Worm (Caenorhabditis elegans) whole organism, L4 larva: ENCODE measurements around the gene zipt-9.

Experiments
- F10B5.3 ChIP-seq: sonication (generic microtip); optimal IDR thresholded peaks from 2 replicates; lab custom pipeline; 2016; ENCODE audit warnings: mild to moderate bottlenecking, missing genetic modification characterization, missing compliant biosample characterization
- F37D6.2 ChIP-seq: sonication (generic microtip); optimal IDR thresholded peaks from 2 replicates; lab custom pipeline; 2016; ENCODE audit warnings: mild to moderate bottlenecking, missing genetic modification characterization, missing compliant biosample characterization
- T20F7.1 ChIP-seq: fragments of 200-800 bp; sonication (Bioruptor generic); optimal IDR thresholded peaks from 2 replicates; lab custom pipeline; 2018; ENCODE audit warnings: mild to moderate bottlenecking, missing genetic modification characterization, missing compliant biosample characterization
- Y75B8A.6 ChIP-seq: fragments of 200-800 bp; sonication (Bioruptor generic); IDR thresholded peaks from 2 replicates; pipeline ENCODE4 v1.3.6; 2022; ENCODE audit warnings: missing genetic modification reagents, missing genetic modification characterization, missing compliant biosample characterization
- ZK337.2 ChIP-seq: fragments of 200-800 bp; sonication (Bioruptor generic); IDR thresholded peaks from 2 replicates; pipeline ENCODE4 v1.3.6; 2022; ENCODE audit warnings: missing genetic modification reagents, missing genetic modification characterization, missing compliant biosample characterization
- aha-1 ChIP-seq: fragments of 150-350 bp; peaks from one replicate; lab custom pipeline; 2014; ENCODE audit warnings: missing biosample characterization, missing genetic modification characterization
- arid-1 ChIP-seq: fragments of 200-800 bp; sonication (Bioruptor generic); conservative IDR thresholded peaks from 2 replicates; pipeline ENCODE4 v1.3.6; 2022; ENCODE audit warnings: missing genetic modification reagents, missing genetic modification characterization, missing compliant biosample characterization
- ceh-20 ChIP-seq: fragments of 200-800 bp; sonication (Bioruptor generic); IDR thresholded peaks from 2 replicates; pipeline ENCODE4 v1.3.6; 2022; ENCODE audit warnings: missing genetic modification reagents, missing genetic modification characterization, missing compliant biosample characterization
- ceh-44 ChIP-seq: fragments of 200-800 bp; sonication (Bioruptor generic); IDR thresholded peaks from 2 replicates; pipeline ENCODE4 v1.3.6; 2022; ENCODE audit warnings: missing genetic modification reagents, missing genetic modification characterization, missing compliant biosample characterization
- ceh-62 ChIP-seq: sonication (generic microtip); optimal IDR thresholded peaks from 2 replicates; lab custom pipeline; 2017; ENCODE audit warnings: missing biosample characterization, missing genetic modification characterization
- ces-1 ChIP-seq: fragments of 150-350 bp; sonication (generic microtip); optimal IDR thresholded peaks from 4 replicates; lab custom pipeline; 2014; ENCODE audit warnings: missing biosample characterization, missing genetic modification reagents, missing genetic modification characterization
- daf-16 ChIP-seq, 3 experiments: sonication (generic microtip); optimal IDR thresholded peaks; 2 replicates each; lab custom pipeline; 2016 to 2017; ENCODE audit warnings: missing genetic modification characterization in 3 of 3, missing genetic modification reagents in 3 of 3, mild to moderate bottlenecking in 2 of 3, missing compliant biosample characterization in 2 of 3, missing biosample characterization in 1 of 3, moderate library complexity in 1 of 3
- dmd-6 ChIP-seq: fragments of 200-800 bp; sonication (Bioruptor generic); IDR thresholded peaks from 2 replicates; pipeline ENCODE4 v1.3.6; 2022; ENCODE audit warnings: missing genetic modification reagents, missing genetic modification characterization, missing compliant biosample characterization
- dmd-9 ChIP-seq: fragments of 200-800 bp; sonication (Bioruptor generic); IDR thresholded peaks from 2 replicates; pipeline ENCODE4 v1.3.6; 2022; ENCODE audit warnings: missing genetic modification reagents, missing genetic modification characterization, missing compliant biosample characterization
- dve-1 ChIP-seq: sonication (generic microtip); optimal IDR thresholded peaks from 2 replicates; lab custom pipeline; 2017; ENCODE audit warnings: antibody characterized with exemption, mild to moderate bottlenecking, missing genetic modification characterization, missing compliant biosample characterization; ENCODE audit not compliant: insufficient read depth
- egl-43 ChIP-seq: fragments of 200-800 bp; sonication (Bioruptor generic); IDR thresholded peaks from 2 replicates; pipeline ENCODE4 v1.3.6; 2022; ENCODE audit warnings: missing genetic modification reagents, missing genetic modification characterization, missing compliant biosample characterization
- hif-1 ChIP-seq, 2 experiments: sonication (generic microtip); optimal IDR thresholded peaks; 2 replicates each; lab custom pipeline; 2016 to 2017; ENCODE audit warnings: missing compliant biosample characterization in 2 of 2, missing genetic modification characterization in 2 of 2, missing genetic modification reagents in 2 of 2, missing genotype in 2 of 2, mild to moderate bottlenecking in 1 of 2
- hlh-11 ChIP-seq: fragments of 200-800 bp; sonication (Bioruptor generic); optimal IDR thresholded peaks from 2 replicates; lab custom pipeline; 2018; ENCODE audit warnings: mild to moderate bottlenecking, missing genetic modification characterization, missing compliant biosample characterization
- lim-7 ChIP-seq: fragments of 200-800 bp; sonication (Bioruptor generic); IDR thresholded peaks from 2 replicates; pipeline ENCODE4 v1.3.6; 2022; ENCODE audit warnings: missing genetic modification characterization, missing compliant biosample characterization
- lin-1 ChIP-seq: fragments of 200-800 bp; sonication (Bioruptor generic); IDR thresholded peaks from 2 replicates; pipeline ENCODE4 v1.3.6; 2022; ENCODE audit warnings: missing genetic modification reagents, missing genetic modification characterization, missing compliant biosample characterization
- lin-13 ChIP-seq: fragments of 150-350 bp; optimal IDR thresholded peaks from 2 replicates; lab custom pipeline; 2014; ENCODE audit warnings: missing biosample characterization, missing genetic modification reagents, missing genetic modification characterization
- lin-38 ChIP-seq: fragments of 200-800 bp; sonication (Bioruptor generic); IDR thresholded peaks from 2 replicates; pipeline ENCODE4 v1.3.6; 2022; ENCODE audit warnings: missing genetic modification reagents, missing genetic modification characterization, missing compliant biosample characterization
- madf-5 ChIP-seq, 2 experiments: fragments of 200-800 bp; sonication (Bioruptor generic); IDR thresholded peaks; 2 replicates each; pipeline ENCODE4 v1.3.6; 2022; ENCODE audit warnings: missing compliant biosample characterization in 2 of 2, missing genetic modification characterization in 2 of 2
- madf-9 ChIP-seq: fragments of 200-800 bp; sonication (Bioruptor generic); conservative IDR thresholded peaks from 2 replicates; pipeline ENCODE4 v1.3.6; 2022; ENCODE audit warnings: missing genetic modification reagents, missing genetic modification characterization, missing compliant biosample characterization
- mdl-1 ChIP-seq, 2 experiments: fragments of 150-350 bp in 1 of 2; sonication (generic microtip) in 1 of 2; optimal IDR thresholded peaks; 2 replicates each; lab custom pipeline; 2014 to 2017; ENCODE audit warnings: missing biosample characterization in 2 of 2, missing genetic modification characterization in 2 of 2
- mdt-29 ChIP-seq: fragments of 200-800 bp; sonication (Bioruptor generic); IDR thresholded peaks from 2 replicates; pipeline ENCODE4 v1.3.6; 2022; ENCODE audit warnings: missing genetic modification reagents, missing genetic modification characterization, missing compliant biosample characterization
- mes-2 ChIP-seq: sonication (generic microtip); optimal IDR thresholded peaks from 2 replicates; lab custom pipeline; 2016; ENCODE audit warnings: missing genotype, mild to moderate bottlenecking, missing genetic modification characterization, missing compliant biosample characterization; ENCODE audit not compliant: poor library complexity, severe bottlenecking
- nhr-25 ChIP-seq: sonication (generic microtip); optimal IDR thresholded peaks from 2 replicates; lab custom pipeline; 2017; ENCODE audit warnings: missing genetic modification characterization, mild to moderate bottlenecking, missing compliant biosample characterization, antibody characterized with exemption, moderate library complexity, borderline replicate concordance; ENCODE audit not compliant: insufficient read depth
- nhr-28 ChIP-seq: fragments of 150-350 bp; optimal IDR thresholded peaks from 2 replicates; lab custom pipeline; 2014; ENCODE audit warnings: missing biosample characterization, missing genetic modification characterization
- nhr-6 ChIP-seq: fragments of 150-350 bp; optimal IDR thresholded peaks from 2 replicates; lab custom pipeline; 2014; ENCODE audit warnings: missing biosample characterization, missing genetic modification characterization
- nhr-77 ChIP-seq: fragments of 150-350 bp; optimal IDR thresholded peaks from 2 replicates; lab custom pipeline; 2014; ENCODE audit warnings: missing biosample characterization, missing genetic modification characterization
- pha-4 ChIP-seq, 2 experiments: fragments of 150-350 bp in 1 of 2; fragments of 200-800 bp in 1 of 2; sonication (Bioruptor generic) in 1 of 2; IDR thresholded peaks in 1 of 2; optimal IDR thresholded peaks in 1 of 2; 2 replicates each; pipeline versions ENCODE4 v1.3.6 to Lab custom; 2014 to 2022; ENCODE audit warnings: missing genetic modification characterization in 2 of 2, missing genetic modification reagents in 2 of 2, missing biosample characterization in 1 of 2, missing compliant biosample characterization in 1 of 2
- php-3 ChIP-seq: fragments of 200-800 bp; sonication (Bioruptor generic); IDR thresholded peaks from 2 replicates; pipeline ENCODE4 v1.3.6; 2022; ENCODE audit warnings: missing genetic modification reagents, missing genetic modification characterization, missing compliant biosample characterization
- pqm-1 ChIP-seq: sonication (generic microtip); optimal IDR thresholded peaks from 2 replicates; lab custom pipeline; 2017; ENCODE audit warnings: missing biosample characterization, missing genetic modification characterization
- sdz-12 ChIP-seq: fragments of 200-800 bp; sonication (Bioruptor generic); optimal IDR thresholded peaks from 2 replicates; lab custom pipeline; 2018; ENCODE audit warnings: mild to moderate bottlenecking, missing genetic modification characterization, missing compliant biosample characterization
- spr-3 ChIP-seq: fragments of 200-800 bp; sonication (Bioruptor generic); optimal IDR thresholded peaks from 2 replicates; lab custom pipeline; 2018; ENCODE audit warnings: mild to moderate bottlenecking, missing genetic modification characterization, missing compliant biosample characterization
- unc-62 ChIP-seq, 3 experiments: fragments of 150-350 bp in 1 of 3; sonication (generic microtip); optimal IDR thresholded peaks in 2 of 3; peaks in 1 of 3; 1 replicate in 1 of 3; 2 replicates in 2 of 3; lab custom pipeline; 2014 to 2017; ENCODE audit warnings: missing biosample characterization in 3 of 3, missing genetic modification characterization in 3 of 3, missing genetic modification reagents in 3 of 3, missing genotype in 1 of 3
- ztf-7 ChIP-seq: fragments of 150-350 bp; optimal IDR thresholded peaks from 2 replicates; lab custom pipeline; 2014; ENCODE audit warnings: missing biosample characterization, missing genetic modification characterization

zipt-9 gene

DNA sequence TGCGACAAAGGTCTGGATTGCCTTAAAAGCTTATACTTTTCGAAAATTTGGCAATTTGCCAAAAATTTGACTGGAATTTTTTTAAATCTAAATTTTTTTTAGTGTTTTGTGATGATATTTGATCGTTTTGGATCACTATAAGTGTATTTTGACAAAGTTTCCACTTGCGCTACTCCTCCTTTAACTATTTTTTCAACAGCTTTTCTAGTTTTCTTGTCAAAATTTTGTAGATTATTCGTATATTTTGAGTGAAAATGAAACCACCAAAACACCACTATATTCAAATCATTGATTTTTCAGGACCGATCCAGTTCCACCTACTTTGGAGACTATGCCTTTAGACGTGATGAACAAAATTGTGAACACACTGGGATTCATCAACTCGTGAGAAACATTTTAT, 10.5 kb upstream of the zipt-9 start, which contains the start of gene fbxa-181:
fbxa-181 (plus strand) TSS at position 301 of the 400 bp plus-strand sequence.
- TF ChIP-seq hif-1 (tag; optimal IDR thresholded peaks at IDR 0.05; lab: Kevin White, UChicago) (no peak), madf-9 (no peak), php-3 (no peak), lin-13 (GFP tag; lab: Kevin White, UChicago) (no peak), unc-62 (GFP tag; optimal IDR thresholded peaks at IDR 0.05 in 1 of 2; lab: Kevin White, UChicago) (no peak), unc-62 (tag; optimal IDR thresholded peaks at IDR 0.05; lab: Kevin White, UChicago) (no peak), ceh-62 (no peak), sdz-12 (GFP tag; lab: Kevin White, UChicago) (no peak), arid-1 (GFP tag; lab: Robert Waterston, UW) (no peak), ztf-7 (tag; lab: Kevin White, UChicago) (no peak), madf-5 (GFP tag; IDR thresholded peaks at IDR 0.05; lab: Robert Waterston, UW) (no peak), mes-2 (no peak), ces-1 (no peak), lin-38 (GFP tag; lab: Robert Waterston, UW) (no peak), T20F7.1 (GFP tag; lab: Kevin White, UChicago) (no peak), F10B5.3 (tag; lab: Kevin White, UChicago) (no peak), ceh-20 (no peak), daf-16 (GFP tag; optimal IDR thresholded peaks at IDR 0.05; lab: Kevin White, UChicago) (no peak), daf-16 (tag; optimal IDR thresholded peaks at IDR 0.05; lab: Kevin White, UChicago) (no peak), spr-3 (GFP tag; lab: Kevin White, UChicago) (no peak)

DNA sequence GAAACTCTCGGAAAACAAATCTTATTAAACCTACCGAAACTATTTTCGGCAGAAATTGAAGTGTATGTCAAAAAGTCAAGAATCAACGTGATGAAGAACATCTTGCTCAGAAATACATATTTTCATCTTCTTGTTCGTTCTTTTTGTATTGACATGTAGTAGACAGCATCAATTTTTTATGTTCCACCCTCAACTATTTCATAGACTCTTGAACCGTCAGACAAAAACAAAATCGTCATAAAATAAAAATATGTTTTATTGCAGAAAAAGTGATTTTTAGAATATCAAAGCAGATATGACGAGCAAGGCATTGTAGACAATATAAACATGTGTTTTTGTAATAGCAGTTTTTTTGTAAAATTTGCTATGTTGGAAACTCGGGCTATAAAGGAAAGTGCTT, 9.7 kb upstream of the zipt-9 start, which contains the start of gene F35E12.2:
F35E12.2 (minus strand) TSS at position 101 of the 400 bp plus-strand sequence.
- TF ChIP-seq mdl-1 (tag; optimal IDR thresholded peaks at IDR 0.05; lab: Kevin White, UChicago) (no peak), nhr-77 (no peak), hif-1 (tag; optimal IDR thresholded peaks at IDR 0.05; lab: Kevin White, UChicago) (no peak), F37D6.2 (tag; lab: Kevin White, UChicago) (no peak), lin-1 (GFP tag; lab: Robert Waterston, UW) (no peak), F10B5.3 (tag; lab: Kevin White, UChicago) (no peak), pha-4 (GFP tag; IDR thresholded peaks at IDR 0.05; lab: Robert Waterston, UW) (no peak), pha-4 (tag; optimal IDR thresholded peaks at IDR 0.05; lab: Kevin White, UChicago) (no peak), ceh-44 (GFP tag; lab: Robert Waterston, UW) (no peak), mdt-29 (GFP tag; lab: Robert Waterston, UW) (no peak), egl-43 (GFP tag; lab: Robert Waterston, UW) (no peak), Y75B8A.6 (no peak), ZK337.2 (GFP tag; lab: Robert Waterston, UW) (no peak), nhr-25 (tag; lab: Kevin White, UChicago) (no peak), lim-7 (no peak)
- TF ChIP-seq, all 104 proteins: peak for 0

DNA sequence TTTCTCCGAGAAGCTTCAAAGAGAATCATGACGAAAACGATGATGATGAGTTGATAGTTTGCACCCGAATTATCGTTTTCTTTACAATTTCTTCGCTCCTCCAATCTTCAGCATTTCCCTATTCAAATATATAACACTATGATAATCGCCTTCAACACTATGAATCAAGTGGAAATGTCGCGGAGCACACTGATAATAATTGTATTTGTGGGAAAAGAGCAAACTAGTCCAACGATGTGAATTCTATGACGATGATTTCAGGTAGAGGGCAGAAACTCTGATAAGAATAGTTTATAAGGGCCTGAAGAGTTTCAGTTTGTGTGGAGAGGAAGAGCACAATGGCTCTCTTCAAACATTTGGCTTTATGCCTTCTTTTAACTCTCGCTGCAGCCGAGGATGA, 1.5 kb upstream of the zipt-9 start, which contains the start of gene T01D3.6:
T01D3.6 (plus strand) TSS at position 294 of the 400 bp plus-strand sequence.
- TF ChIP-seq dmd-9 (GFP tag; lab: Robert Waterston, UW) = no peak
- TF ChIP-seq pha-4 (GFP tag; IDR thresholded peaks at IDR 0.05; lab: Robert Waterston, UW) = no peak
- TF ChIP-seq pha-4 (tag; optimal IDR thresholded peaks at IDR 0.05; lab: Kevin White, UChicago) = no peak
- no peak for TF ChIP-seq daf-16 (GFP tag; optimal IDR thresholded peaks at IDR 0.05; lab: Kevin White, UChicago)
- TF ChIP-seq daf-16 (tag; optimal IDR thresholded peaks at IDR 0.05; lab: Kevin White, UChicago) = peak; percentile 43
- peak; percentile 64 for TF ChIP-seq dmd-6 (GFP tag; lab: Robert Waterston, UW)
- TF ChIP-seq nhr-28 (tag; lab: Kevin White, UChicago) = peak; percentile 52
- TF ChIP-seq unc-62 (GFP tag; optimal IDR thresholded peaks at IDR 0.05 in 1 of 2; lab: Kevin White, UChicago) = peak in 1 of 2 experiments; percentile 95
- TF ChIP-seq unc-62 (tag; optimal IDR thresholded peaks at IDR 0.05; lab: Kevin White, UChicago) = no peak
- peak; percentile 90 for TF ChIP-seq nhr-6 (tag; lab: Kevin White, UChicago)
- peak; percentile 24 for TF ChIP-seq mes-2
- no peak for TF ChIP-seq aha-1 (tag; lab: Kevin White, UChicago)
- peak; percentile 52 for TF ChIP-seq hlh-11 (tag; lab: Kevin White, UChicago)
- peak; percentile 87 for TF ChIP-seq pqm-1 (tag; lab: Kevin White, UChicago)
- no peak for TF ChIP-seq dve-1 (tag; lab: Kevin White, UChicago)
